Worm (Caenorhabditis elegans) whole organism, early embryonic: ENCODE results near the gene sulp-5.

Experiments
- B0310.2 ChIP-seq: sonication (generic microtip); optimal IDR thresholded peaks from 2 replicates; lab custom pipeline; 2016; ENCODE audit warnings: mild to moderate bottlenecking, missing genetic modification characterization, missing compliant biosample characterization
- F13C5.2 ChIP-seq: sonication (generic microtip); optimal IDR thresholded peaks from 2 replicates; lab custom pipeline; 2017; ENCODE audit warnings: mild to moderate bottlenecking, missing genetic modification characterization, inconsistent platforms, missing compliant biosample characterization
- aly-1 ChIP-seq: sonication (generic microtip); optimal IDR thresholded peaks from 2 replicates; lab custom pipeline; 2016; ENCODE audit warnings: missing genetic modification characterization, missing compliant biosample characterization
- ama-1 ChIP-seq: fragments of 150-350 bp; optimal IDR thresholded peaks from 2 replicates; lab custom pipeline; 2014
- ceh-13 ChIP-seq: fragments of 200-800 bp; sonication (Bioruptor generic); optimal IDR thresholded peaks from 2 replicates; lab custom pipeline; 2018; ENCODE audit warnings: mild to moderate bottlenecking, missing genetic modification characterization, missing compliant biosample characterization
- ceh-36 ChIP-seq: sonication (generic microtip); optimal IDR thresholded peaks from 2 replicates; lab custom pipeline; 2016; ENCODE audit warnings: missing genetic modification characterization, inconsistent platforms, missing compliant biosample characterization
- ets-7 ChIP-seq: sonication (generic microtip); optimal IDR thresholded peaks from 2 replicates; lab custom pipeline; 2016; ENCODE audit warnings: missing genotype, missing genetic modification characterization, missing compliant biosample characterization
- flt-1 ChIP-seq: fragments of 200-800 bp; sonication (Bioruptor generic); IDR thresholded peaks from 2 replicates; pipeline ENCODE4 v1.3.6; 2022; ENCODE audit warnings: missing genetic modification characterization, missing compliant biosample characterization
- hmbx-1 ChIP-seq: sonication (generic microtip); optimal IDR thresholded peaks from 2 replicates; lab custom pipeline; 2016; ENCODE audit warnings: mild to moderate bottlenecking, missing genetic modification characterization, missing compliant biosample characterization
- hmg-4 ChIP-seq: fragments of 200-800 bp; sonication (Bioruptor generic); optimal IDR thresholded peaks from 2 replicates; lab custom pipeline; 2018; ENCODE audit warnings: mild to moderate bottlenecking, missing genetic modification characterization, missing compliant biosample characterization
- hnd-1 ChIP-seq: sonication (generic microtip); optimal IDR thresholded peaks from 2 replicates; lab custom pipeline; 2016; ENCODE audit warnings: missing genetic modification characterization, missing compliant biosample characterization
- pes-1 ChIP-seq: fragments of 200-800 bp; sonication (Bioruptor generic); IDR thresholded peaks from 2 replicates; pipeline ENCODE4 v1.3.6; 2022; ENCODE audit warnings: missing genetic modification reagents, missing genetic modification characterization, missing compliant biosample characterization
- scrt-1 ChIP-seq: fragments of 200-800 bp; sonication (Bioruptor generic); IDR thresholded peaks from 2 replicates; pipeline ENCODE4 v1.3.6; 2022; ENCODE audit warnings: missing genetic modification characterization, missing compliant biosample characterization
- sea-1 ChIP-seq: fragments of 200-800 bp; sonication (Bioruptor generic); conservative IDR thresholded peaks from 2 replicates; pipeline ENCODE4 v1.3.6; 2022; ENCODE audit warnings: missing genetic modification characterization, missing compliant biosample characterization
- tbx-11 ChIP-seq: fragments of 200-800 bp; sonication (Bioruptor generic); IDR thresholded peaks from 2 replicates; pipeline ENCODE4 v1.3.6; 2022; ENCODE audit warnings: missing genetic modification characterization, missing compliant biosample characterization
- tbx-37 ChIP-seq: fragments of 200-800 bp; sonication (Bioruptor generic); conservative IDR thresholded peaks from 2 replicates; pipeline ENCODE4 v1.3.6; 2022; ENCODE audit warnings: missing genetic modification reagents, missing genetic modification characterization, missing compliant biosample characterization
- tra-4 ChIP-seq: sonication (generic microtip); optimal IDR thresholded peaks from 2 replicates; lab custom pipeline; 2017; ENCODE audit warnings: missing genetic modification characterization, missing compliant biosample characterization

sulp-5 gene

DNA sequence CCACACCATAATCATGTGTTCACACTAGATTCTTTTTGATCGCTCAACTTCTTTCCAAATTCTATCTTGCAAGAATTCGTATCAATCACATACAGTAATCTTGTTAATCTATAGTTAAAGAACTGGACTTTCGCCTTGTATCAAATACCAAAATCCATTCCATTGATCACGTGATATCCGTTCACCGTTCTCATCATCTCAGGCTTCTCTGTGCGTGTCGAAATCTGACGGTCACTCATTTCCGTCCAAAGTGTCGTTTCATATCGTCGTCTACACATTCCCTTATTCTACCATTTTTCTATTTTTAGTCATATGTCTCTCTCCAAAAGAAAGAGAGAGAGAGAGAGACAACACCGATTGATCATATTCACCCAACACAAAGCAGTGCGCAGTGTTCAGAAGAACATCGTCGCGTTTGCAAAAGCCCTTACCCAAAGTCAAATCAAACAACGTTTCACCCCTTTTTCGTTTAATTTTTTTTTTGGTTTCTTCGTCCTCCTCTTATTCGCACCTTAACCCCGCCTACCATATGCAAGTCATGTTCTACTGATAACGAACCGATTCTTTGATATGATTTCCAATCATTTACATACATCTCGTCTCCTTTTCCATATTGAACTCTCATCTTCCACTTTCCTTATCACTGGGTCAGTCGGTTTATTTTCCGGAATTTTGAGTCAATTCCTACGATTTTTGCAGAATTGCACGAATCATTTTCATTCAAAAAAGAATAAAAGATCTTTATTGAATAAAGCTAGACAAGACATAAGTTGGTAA, 20.6 kb upstream of the sulp-5 start:
- no peak for TF ChIP-seq hmbx-1 (tag; lab: Kevin White, UChicago)
- no peak for TF ChIP-seq pes-1 (GFP tag; lab: Robert Waterston, UW)
- TF ChIP-seq ceh-36 = no peak
- no peak for TF ChIP-seq ets-7
- no peak for TF ChIP-seq tra-4 (tag; lab: Kevin White, UChicago)
- no peak for TF ChIP-seq tbx-11 (GFP tag; lab: Robert Waterston, UW)
- TF ChIP-seq flt-1 (GFP tag; lab: Robert Waterston, UW) = no peak

- TF ChIP-seq ceh-36 (no peak), F13C5.2 (tag; lab: Kevin White, UChicago) (no peak), hnd-1 (no peak), ama-1 (no peak), flt-1 (GFP tag; lab: Robert Waterston, UW) (no peak), tbx-11 (GFP tag; lab: Robert Waterston, UW) (no peak), tbx-37 (GFP tag; lab: Robert Waterston, UW) (no peak)
Observed at ce11 chrV:11860375-11860774, 19.5 kb upstream of the sulp-5 start, which contains the start of gene R13H4.5. R13H4.5 (plus strand) TSS chrV:11860675.

DNA sequence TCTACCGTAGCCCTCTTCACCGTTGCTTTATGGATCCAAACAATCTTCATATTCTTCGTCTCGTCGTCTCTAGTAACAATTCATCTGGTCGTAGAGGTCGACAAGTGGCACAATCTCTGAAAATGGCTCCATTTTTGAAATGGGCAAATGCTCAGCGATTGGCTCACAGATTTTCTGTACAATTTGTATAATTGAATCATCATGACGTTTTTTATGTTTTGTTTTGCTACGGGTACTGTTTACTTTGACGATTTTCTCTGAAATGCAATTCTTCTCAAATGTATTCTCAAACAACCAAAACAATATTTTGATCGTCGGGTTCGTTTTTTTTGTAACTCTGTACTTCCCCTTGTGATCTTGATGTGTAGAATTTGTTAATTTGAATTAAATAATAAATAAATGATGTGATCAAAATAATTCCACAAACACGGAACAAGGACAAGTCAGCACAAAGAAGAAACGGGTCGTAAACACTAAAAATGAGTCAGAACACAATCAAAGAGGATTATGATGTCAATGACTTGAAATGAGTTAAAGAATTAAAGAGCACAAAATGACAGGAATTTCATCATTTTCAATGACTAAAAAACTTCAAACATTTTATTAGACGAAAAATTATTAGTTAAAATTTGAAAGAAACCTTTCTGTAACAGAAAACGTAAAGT, 17.8 kb upstream of the sulp-5 start:
- TF ChIP-seq aly-1 (tag; lab: Kevin White, UChicago) = no peak
- no peak for TF ChIP-seq hmbx-1 (tag; lab: Kevin White, UChicago)
- TF ChIP-seq sea-1 (GFP tag; lab: Robert Waterston, UW) = no peak
- no peak for TF ChIP-seq ama-1
- no peak for TF ChIP-seq flt-1 (GFP tag; lab: Robert Waterston, UW)
- no peak for TF ChIP-seq ets-7
- no peak for TF ChIP-seq hmg-4 (GFP tag; lab: Kevin White, UChicago)
- no peak for TF ChIP-seq pes-1 (GFP tag; lab: Robert Waterston, UW)
- no peak for TF ChIP-seq ceh-36
- TF ChIP-seq ceh-13 (GFP tag; lab: Kevin White, UChicago) = no peak
- no peak for TF ChIP-seq B0310.2
- TF ChIP-seq hnd-1 = no peak
- TF ChIP-seq tra-4 (tag; lab: Kevin White, UChicago) = no peak
- TF ChIP-seq scrt-1 (GFP tag; lab: Robert Waterston, UW) = no peak

DNA sequence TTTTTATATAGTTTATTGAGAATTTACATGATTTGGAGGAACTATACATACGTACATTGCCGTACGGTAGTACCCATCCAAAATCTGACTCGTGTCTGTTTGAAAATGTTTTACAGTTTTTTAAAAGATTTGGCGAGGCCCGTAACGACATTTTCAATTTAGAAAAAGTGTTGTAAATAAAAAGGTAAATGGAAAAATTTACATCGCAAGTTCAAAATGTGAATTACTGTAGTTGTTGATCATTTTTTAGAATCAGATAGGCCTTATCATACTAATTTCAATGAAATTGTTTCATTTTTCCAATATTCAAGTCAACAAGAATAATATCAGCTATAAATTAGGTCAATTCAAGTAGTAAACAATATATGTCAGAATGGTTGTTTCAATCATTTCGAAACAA, 17.0 kb upstream of the sulp-5 start, which contains the start of gene R13H4.6:
Gene R13H4.6, plus strand, starts transcription at position 301 of the 400 bp plus-strand sequence.
- TF ChIP-seq flt-1 (GFP tag; lab: Robert Waterston, UW) (no peak), tbx-11 (GFP tag; lab: Robert Waterston, UW) (no peak), scrt-1 (GFP tag; lab: Robert Waterston, UW) (no peak), ceh-13 (GFP tag; lab: Kevin White, UChicago) (no peak), B0310.2 (no peak), sea-1 (GFP tag; lab: Robert Waterston, UW) (no peak), hnd-1 (no peak), tra-4 (tag; lab: Kevin White, UChicago) (no peak), aly-1 (tag; lab: Kevin White, UChicago) (no peak), ets-7 (no peak), ceh-36 (no peak), pes-1 (GFP tag; lab: Robert Waterston, UW) (no peak), tbx-37 (GFP tag; lab: Robert Waterston, UW) (no peak), hmg-4 (GFP tag; lab: Kevin White, UChicago) (no peak), ama-1 (no peak)

DNA sequence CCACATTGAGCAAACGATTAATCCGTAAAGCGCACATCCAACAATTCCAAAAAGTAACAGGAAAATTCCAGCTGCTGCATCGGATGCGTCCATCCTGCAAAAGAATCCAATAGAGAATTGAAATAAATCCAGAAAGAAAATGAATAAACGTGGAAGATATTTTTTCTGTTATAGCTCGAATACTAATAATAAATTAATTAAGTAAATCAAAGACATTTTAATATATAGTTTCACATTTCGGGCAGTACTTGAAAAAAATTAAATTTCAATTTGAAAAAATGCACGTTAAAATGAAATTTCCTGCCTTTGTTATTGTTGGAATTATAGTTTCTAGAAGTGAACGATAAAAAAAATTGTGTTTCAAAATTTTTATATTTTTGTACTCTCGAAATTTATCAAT, 11.7 kb upstream of the sulp-5 start, which contains the start of gene R13H4.7:
Gene R13H4.7, minus strand, starts transcription at position 101 of the 400 bp plus-strand sequence.
- TF ChIP-seq aly-1 (tag; lab: Kevin White, UChicago) (no peak), sea-1 (GFP tag; lab: Robert Waterston, UW) (no peak), tbx-37 (GFP tag; lab: Robert Waterston, UW) (no peak), tbx-11 (GFP tag; lab: Robert Waterston, UW) (no peak), ceh-13 (GFP tag; lab: Kevin White, UChicago) (no peak), ama-1 (no peak), scrt-1 (GFP tag; lab: Robert Waterston, UW) (no peak), hmbx-1 (tag; lab: Kevin White, UChicago) (no peak), ceh-36 (no peak), hmg-4 (GFP tag; lab: Kevin White, UChicago) (no peak), pes-1 (GFP tag; lab: Robert Waterston, UW) (no peak), ets-7 (no peak), hnd-1 (no peak), F13C5.2 (tag; lab: Kevin White, UChicago) (no peak), flt-1 (GFP tag; lab: Robert Waterston, UW) (no peak), B0310.2 (no peak), tra-4 (tag; lab: Kevin White, UChicago) (no peak)

DNA sequence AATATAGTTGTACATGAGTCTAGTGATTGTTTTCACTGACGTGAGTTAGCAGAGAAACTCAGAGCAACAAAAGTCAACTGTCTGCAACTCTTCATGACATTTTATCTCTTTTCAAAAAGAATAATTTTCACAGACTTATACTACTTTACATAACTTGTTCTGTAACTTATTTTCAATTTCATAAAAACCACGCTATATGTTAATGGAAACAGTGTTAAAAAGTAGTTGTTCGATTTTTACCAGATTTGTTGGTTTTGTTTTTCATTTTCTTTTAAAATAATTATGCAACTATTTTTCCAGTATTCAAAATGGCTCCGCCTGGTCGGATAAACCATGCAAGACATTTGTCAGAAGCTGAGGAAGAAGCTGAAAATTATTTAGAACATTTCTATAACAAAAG, 4.8 kb upstream of the sulp-5 start, which contains the start of gene sulp-4:
Gene sulp-4, plus strand, starts transcription at position 301 of the 400 bp plus-strand sequence.
- TF ChIP-seq ceh-36 (no peak), ets-7 (no peak), hmg-4 (GFP tag; lab: Kevin White, UChicago) (no peak), tra-4 (tag; lab: Kevin White, UChicago) (no peak), B0310.2 (no peak)

- TF ChIP-seq ceh-13 (GFP tag; lab: Kevin White, UChicago) (no peak), B0310.2 (no peak), tbx-37 (GFP tag; lab: Robert Waterston, UW) (no peak), ama-1 (no peak)
Observed at ce11 chrV:11876657-11877056, 3.2 kb upstream of the sulp-5 start.
